Worm (Caenorhabditis elegans) whole organism, L1 larva: ENCODE data around the gene nhr-260.

Experiments used
- blmp-1 ChIP-seq: fragments of 150-350 bp; optimal IDR thresholded peaks from 2 replicates; lab custom pipeline; 2014; ENCODE audit warnings: missing biosample characterization, missing genetic modification characterization
- fkh-10 ChIP-seq: sonication (generic microtip); optimal IDR thresholded peaks from 2 replicates; lab custom pipeline; 2017; ENCODE audit warnings: missing biosample characterization, missing genetic modification reagents, missing genetic modification characterization
- fos-1 ChIP-seq: fragments of 150-350 bp; optimal IDR thresholded peaks from 2 replicates; lab custom pipeline; 2014; ENCODE audit warnings: missing biosample characterization, missing genetic modification characterization
- jun-1 ChIP-seq: fragments of 150-350 bp; optimal IDR thresholded peaks from 2 replicates; lab custom pipeline; 2014; ENCODE audit warnings: missing biosample characterization, missing genetic modification reagents, missing genetic modification characterization
- nhr-28 ChIP-seq: fragments of 150-350 bp; optimal IDR thresholded peaks from 2 replicates; lab custom pipeline; 2014; ENCODE audit warnings: missing biosample characterization, missing genetic modification characterization
- nhr-77 ChIP-seq: fragments of 150-350 bp; optimal IDR thresholded peaks from 2 replicates; lab custom pipeline; 2014; ENCODE audit warnings: missing biosample characterization, missing genetic modification characterization
- nhr-90 ChIP-seq: sonication (generic microtip); optimal IDR thresholded peaks from 2 replicates; lab custom pipeline; 2016; ENCODE audit warnings: mild to moderate bottlenecking, missing genetic modification characterization, missing compliant biosample characterization; ENCODE audit not compliant: poor library complexity
- rnt-1 ChIP-seq: sonication (generic microtip); optimal IDR thresholded peaks from 2 replicates; lab custom pipeline; 2016; ENCODE audit warnings: mild to moderate bottlenecking, missing genetic modification characterization, moderate library complexity, missing compliant biosample characterization
- snu-23 ChIP-seq: sonication (generic microtip); optimal IDR thresholded peaks from 2 replicates; lab custom pipeline; 2016; ENCODE audit warnings: missing genetic modification characterization, missing compliant biosample characterization

DNA sequence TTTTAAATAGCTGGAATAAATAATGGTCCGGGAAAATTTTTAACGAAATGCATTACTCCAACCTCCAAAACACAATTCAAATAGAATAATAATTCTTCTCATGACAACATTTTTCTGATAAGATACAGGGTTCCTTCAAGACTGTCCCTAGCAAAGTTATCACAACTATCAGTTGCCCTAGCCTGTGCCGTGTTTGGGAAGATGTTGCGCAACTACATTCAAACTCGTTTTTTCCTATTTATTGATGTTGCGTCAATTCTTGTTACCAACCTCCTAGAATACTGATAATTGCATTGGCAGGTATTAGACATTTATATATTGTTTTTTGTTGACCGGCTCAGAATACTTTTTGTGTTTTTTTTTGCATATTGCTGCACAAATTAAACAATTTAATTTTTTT is 43.6 kb upstream of the nhr-260 start:
- no peak for TF ChIP-seq snu-23 (GFP tag; lab: Kevin White, UChicago)
- no peak for TF ChIP-seq blmp-1 (tag; lab: Kevin White, UChicago)
- TF ChIP-seq fkh-10 (GFP tag; lab: Kevin White, UChicago) = no peak
- TF ChIP-seq nhr-28 (tag; lab: Kevin White, UChicago) = no peak
- no peak for TF ChIP-seq rnt-1 (tag; lab: Kevin White, UChicago)
- TF ChIP-seq fos-1 (tag; lab: Kevin White, UChicago) = no peak
- no peak for TF ChIP-seq jun-1 (tag; lab: Kevin White, UChicago)
- no peak for TF ChIP-seq nhr-90
- TF ChIP-seq nhr-77 (tag; lab: Kevin White, UChicago) = no peak
